Worm (Caenorhabditis elegans): ENCODE measurements around the gene Y37B11A.3.

The Y37B11A.3 gene

DNA sequence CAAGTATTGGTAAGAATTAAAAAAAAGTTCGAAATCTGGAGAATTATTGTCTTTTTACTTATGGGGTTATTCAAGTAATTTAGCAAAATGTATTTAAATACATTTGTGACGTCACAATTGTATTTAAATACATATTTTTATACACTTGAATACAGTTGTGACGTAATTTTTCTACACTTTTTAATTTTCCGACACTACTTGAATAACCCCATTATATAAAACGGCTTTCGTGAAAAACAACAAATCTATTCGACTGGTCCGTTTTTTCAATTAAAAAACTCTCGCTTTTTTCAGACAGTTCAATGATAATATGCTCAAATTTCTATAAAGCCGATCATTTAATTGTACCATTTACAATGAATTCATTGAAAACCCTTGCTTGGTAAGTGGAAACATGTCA, 34.6 kb downstream of the Y37B11A.3 start:
- TF ChIP-seq F13H6.1 (tag; optimal IDR thresholded peaks at IDR 0.05): no peak

- TF ChIP-seq lin-13 (GFP tag; optimal IDR thresholded peaks at IDR 0.05): no peak
- no peak for TF ChIP-seq peb-1 (tag; optimal IDR thresholded peaks at IDR 0.05)
- TF ChIP-seq nhr-6 (tag; optimal IDR thresholded peaks at IDR 0.05): no peak
- no peak for TF ChIP-seq gmeb-1 (tag; optimal IDR thresholded peaks at IDR 0.05)
- TF ChIP-seq nhr-25 (tag; optimal IDR thresholded peaks at IDR 0.05): no peak
- TF ChIP-seq blmp-1 (tag; optimal IDR thresholded peaks at IDR 0.05; ENCODE audit: insufficient read depth): no peak
- TF ChIP-seq ZK546.5 (tag; optimal IDR thresholded peaks at IDR 0.05): no peak
- TF ChIP-seq ztf-11 (tag; optimal IDR thresholded peaks at IDR 0.05): no peak
- no peak for TF ChIP-seq nhr-12 (tag; optimal IDR thresholded peaks at IDR 0.05)
- no peak for TF ChIP-seq C34F6.9 (tag; optimal IDR thresholded peaks at IDR 0.05)
- no peak for TF ChIP-seq lin-39 (tag; optimal IDR thresholded peaks at IDR 0.05)
- no peak for TF ChIP-seq R02D3.7 (tag; optimal IDR thresholded peaks at IDR 0.05)
- TF ChIP-seq nhr-21 (tag; optimal IDR thresholded peaks at IDR 0.05): no peak
- no peak for TF ChIP-seq aly-2 (tag; optimal IDR thresholded peaks at IDR 0.05)
- no peak for TF ChIP-seq lsy-2 (tag; optimal IDR thresholded peaks at IDR 0.05)
- no peak for TF ChIP-seq dmd-4 (tag; optimal IDR thresholded peaks at IDR 0.05)
- TF ChIP-seq Y55F3AM.14 (GFP tag; optimal IDR thresholded peaks at IDR 0.05): no peak
These were observed 36.8 kb downstream of the Y37B11A.3 start for ce11 chrIII:5748360-5748759.

DNA sequence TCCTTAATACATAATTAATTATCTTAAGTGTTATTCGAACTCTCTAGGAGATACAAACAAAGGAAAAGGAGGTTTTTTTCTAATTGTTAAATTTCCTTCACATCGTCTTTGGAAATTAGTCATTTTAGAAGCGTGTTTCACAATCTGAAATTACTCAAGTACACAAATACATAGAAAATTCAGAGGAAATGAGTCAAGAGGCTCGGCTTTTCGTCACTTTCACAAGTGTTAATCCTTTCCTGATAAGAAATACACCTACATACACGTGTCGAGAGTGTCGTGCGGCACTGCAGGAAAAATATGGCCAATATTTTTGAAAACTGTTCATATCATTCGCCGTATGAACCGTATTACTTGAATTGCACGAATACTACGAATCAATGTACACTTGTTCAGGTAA, 37.9 kb downstream of the Y37B11A.3 start, which contains the start of gene B0244.4:
B0244.4 (plus strand) TSS at position 301 of the 400 bp plus-strand sequence.
- TF ChIP-seq sma-9 (GFP tag; optimal IDR thresholded peaks at IDR 0.05) (no peak), sma-9 (tag; optimal IDR thresholded peaks at IDR 0.05) (no peak), unc-62 (GFP tag; optimal IDR thresholded peaks at IDR 0.05) (no peak), sma-3 (GFP tag; optimal IDR thresholded peaks at IDR 0.05) (no peak), lin-39 (tag; optimal IDR thresholded peaks at IDR 0.05) (no peak)

DNA sequence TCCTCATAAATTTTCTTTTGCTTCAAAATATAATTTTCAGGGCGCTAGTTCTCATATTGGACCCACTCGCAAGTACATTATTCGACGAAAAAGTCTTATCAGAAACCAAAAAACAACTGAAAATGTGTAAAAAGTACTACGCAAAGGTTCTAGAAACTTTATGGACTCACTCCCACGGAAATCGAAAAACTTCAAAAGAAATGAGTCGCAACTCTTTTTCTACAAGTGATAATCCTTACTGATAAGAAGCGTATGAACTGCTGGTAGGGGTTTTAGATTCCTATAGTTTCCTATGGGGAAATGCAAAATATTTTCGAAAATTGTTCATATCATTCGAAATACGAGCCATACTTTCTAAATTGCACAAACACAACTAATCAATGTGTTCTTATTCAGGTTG, 40.5 kb downstream of the Y37B11A.3 start, which contains the start of gene B0244.5:
B0244.5 (plus strand) TSS at position 301 of the 400 bp plus-strand sequence.
- TF ChIP-seq snpc-4 (tag; optimal IDR thresholded peaks at IDR 0.05) (no peak), fos-1 (tag; optimal IDR thresholded peaks at IDR 0.05) (peak; percentile 4)

DNA sequence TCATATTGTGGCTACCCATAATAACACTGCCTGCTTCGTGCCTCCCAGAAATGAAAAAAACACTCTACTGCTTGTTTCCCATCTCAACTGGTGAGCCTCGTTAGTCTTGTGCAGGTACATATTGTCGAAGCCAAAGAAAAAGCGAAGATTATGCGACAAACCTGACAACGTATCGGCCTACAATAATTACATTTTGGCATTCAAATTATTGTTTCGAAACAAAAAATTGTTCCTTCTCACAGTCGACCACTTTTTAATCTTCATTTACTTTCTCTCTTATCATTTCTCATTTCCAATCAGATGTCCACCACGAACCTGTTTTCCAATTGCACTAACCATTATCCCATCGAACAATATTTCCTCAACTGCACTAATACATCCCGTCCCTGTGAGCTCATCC, 42.0 kb downstream of the Y37B11A.3 start, which contains the start of gene B0244.15:
B0244.15 (plus strand) TSS at position 301 of the 400 bp plus-strand sequence.
- no peak for TF ChIP-seq lin-13 (GFP tag; optimal IDR thresholded peaks at IDR 0.05)
- no peak for TF ChIP-seq mdl-1 (tag; optimal IDR thresholded peaks at IDR 0.05)
- TF ChIP-seq F13H6.1 (tag; optimal IDR thresholded peaks at IDR 0.05): no peak
- TF ChIP-seq unc-39 (tag; optimal IDR thresholded peaks at IDR 0.05): no peak
- no peak for TF ChIP-seq crh-2 (tag; optimal IDR thresholded peaks at IDR 0.05)
- TF ChIP-seq fos-1 (tag; optimal IDR thresholded peaks at IDR 0.05): no peak
- no peak for TF ChIP-seq nhr-6 (tag; optimal IDR thresholded peaks at IDR 0.05)
- no peak for TF ChIP-seq ceh-82 (tag; optimal IDR thresholded peaks at IDR 0.05)
- TF ChIP-seq ZK546.5 (tag; optimal IDR thresholded peaks at IDR 0.05): no peak
- TF ChIP-seq elt-1 (tag; optimal IDR thresholded peaks at IDR 0.05): no peak
- no peak for TF ChIP-seq nhr-129 (tag; optimal IDR thresholded peaks at IDR 0.05)
- no peak for TF ChIP-seq R02D3.7 (tag; optimal IDR thresholded peaks at IDR 0.05)
- no peak for TF ChIP-seq elt-3 (tag; optimal IDR thresholded peaks at IDR 0.05)
- no peak for TF ChIP-seq unc-55 (GFP tag; optimal IDR thresholded peaks at IDR 0.05)
- no peak for TF ChIP-seq nhr-237 (tag; optimal IDR thresholded peaks at IDR 0.05)
- no peak for TF ChIP-seq nhr-25 (tag; optimal IDR thresholded peaks at IDR 0.05)
- no peak for TF ChIP-seq ztf-1 (GFP tag; conservative IDR thresholded peaks at IDR 0.05)
- TF ChIP-seq aly-2 (tag; optimal IDR thresholded peaks at IDR 0.05): no peak
- TF ChIP-seq ztf-4 (tag; optimal IDR thresholded peaks at IDR 0.05): no peak

DNA sequence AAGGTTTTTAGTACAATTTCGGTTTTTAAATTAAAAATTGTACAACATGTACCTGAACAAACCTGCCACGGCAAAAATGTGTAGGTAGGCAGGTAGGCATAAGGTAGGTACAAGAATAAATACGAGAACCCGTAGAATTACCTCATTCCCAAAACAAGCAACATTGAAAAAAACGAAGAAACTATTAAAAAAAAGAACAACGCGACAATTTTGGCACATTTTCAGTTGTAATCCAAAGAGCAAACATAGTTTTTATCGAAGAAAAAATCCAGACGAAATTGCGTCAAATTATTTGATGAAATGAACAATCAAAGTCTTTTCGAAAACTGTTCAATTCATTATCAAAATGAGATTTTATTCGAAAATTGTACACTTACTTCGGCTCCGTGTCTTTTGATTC, 44.5 kb downstream of the Y37B11A.3 start, which contains the start of gene B0244.16:
B0244.16 (plus strand) TSS at position 301 of the 400 bp plus-strand sequence.
- TF ChIP-seq nhr-25 (tag; optimal IDR thresholded peaks at IDR 0.05) (no peak), R02D3.7 (tag; optimal IDR thresholded peaks at IDR 0.05) (no peak), ceh-16 (tag; optimal IDR thresholded peaks at IDR 0.05) (no peak)

Measured in whole organism, L2 larva.